Fruit fly (Drosophila melanogaster) Kc167 (cell line): ENCODE results near the gene brv3.

ENCODE experiments used
- Myc ChIP-seq: fragments of >200 bp; optimal IDR thresholded peaks from 2 replicates; lab custom pipeline; 2017; ENCODE audit warnings: missing external identifiers
- Sin3A ChIP-seq: fragments of >200 bp; optimal IDR thresholded peaks from 2 replicates; lab custom pipeline; 2018; ENCODE audit warnings: missing external identifiers
- h ChIP-seq: fragments of >200 bp; optimal IDR thresholded peaks from 3 replicates; lab custom pipeline; 2018; ENCODE audit warnings: missing external identifiers
- insv ChIP-seq: fragments of >200 bp; optimal IDR thresholded peaks from 3 replicates; lab custom pipeline; 2018; ENCODE audit warnings: missing external identifiers

dm6 chrX:2585716-2586082 lies 38.7 kb downstream of the brv3 start, which contains the start of gene wds:
- no peak for TF ChIP-seq Myc (lab: Kevin White, UChicago)
- no peak for TF ChIP-seq h (lab: Kevin White, UChicago)
- TF ChIP-seq insv: no peak
- no peak for TF ChIP-seq Sin3A (lab: Kevin White, UChicago)
